Worm (Caenorhabditis elegans) whole organism, L4/young adult: ENCODE data around the gene twk-42.

Experiments used
- W03F9.2 ChIP-seq: fragments of 150-350 bp; optimal IDR thresholded peaks from 2 replicates; lab custom pipeline; 2014; ENCODE audit warnings: missing biosample characterization, missing genetic modification characterization
- dao-5 ChIP-seq: sonication (generic microtip); optimal IDR thresholded peaks from 2 replicates; lab custom pipeline; 2016; ENCODE audit warnings: missing genotype, missing genetic modification characterization, moderate library complexity, missing compliant biosample characterization
- him-1 ChIP-seq: sonication (generic microtip); optimal IDR thresholded peaks from 2 replicates; lab custom pipeline; 2016; ENCODE audit warnings: missing genotype, missing genetic modification reagents, missing genetic modification characterization, missing compliant biosample characterization

The twk-42 gene

ce11 chrV:17739801-17740200, 7.4 kb upstream of the twk-42 start, which contains the start of gene cutl-4:
TSS of gene cutl-4 (minus strand) at chrV:17739901.
- TF ChIP-seq him-1 (tag; lab: Kevin White, UChicago) (no peak), W03F9.2 (tag; lab: Kevin White, UChicago) (no peak), dao-5 (tag; lab: Kevin White, UChicago) (no peak)

ce11 chrV:17728757-17729156, 3.7 kb downstream of the twk-42 start:
- no peak for TF ChIP-seq dao-5 (tag; lab: Kevin White, UChicago)
- TF ChIP-seq him-1 (tag; lab: Kevin White, UChicago): no peak
- no peak for TF ChIP-seq W03F9.2 (tag; lab: Kevin White, UChicago)

- TF ChIP-seq him-1 (tag; lab: Kevin White, UChicago) (no peak), W03F9.2 (tag; lab: Kevin White, UChicago) (no peak), dao-5 (tag; lab: Kevin White, UChicago) (no peak)
Observed at ce11 chrV:17728336-17728735, 4.1 kb downstream of the twk-42 start.

- no peak for TF ChIP-seq W03F9.2 (tag; lab: Kevin White, UChicago)
- TF ChIP-seq him-1 (tag; lab: Kevin White, UChicago): no peak
- no peak for TF ChIP-seq dao-5 (tag; lab: Kevin White, UChicago)
Observed at ce11 chrV:17724704-17725103, 7.7 kb downstream of the twk-42 start, which contains the start of gene fat-5. TSS of gene fat-5 (plus strand) at chrV:17725004.

ce11 chrV:17723142-17723781, 9.2 kb downstream of the twk-42 start:
- TF ChIP-seq W03F9.2 (tag; lab: Kevin White, UChicago) (no peak), dao-5 (tag; lab: Kevin White, UChicago) (no peak), him-1 (tag; lab: Kevin White, UChicago) (no peak)

ce11 chrV:17722553-17722952, 9.9 kb downstream of the twk-42 start:
- TF ChIP-seq W03F9.2 (tag; lab: Kevin White, UChicago): no peak
- no peak for TF ChIP-seq him-1 (tag; lab: Kevin White, UChicago)
- no peak for TF ChIP-seq dao-5 (tag; lab: Kevin White, UChicago)

- TF ChIP-seq dao-5 (tag; lab: Kevin White, UChicago): no peak
- TF ChIP-seq him-1 (tag; lab: Kevin White, UChicago): no peak
Observed at ce11 chrV:17721709-17722108, 10.7 kb downstream of the twk-42 start.

ce11 chrV:17718647-17719046, 13.8 kb downstream of the twk-42 start, which contains the start of gene str-77:
TSS of gene str-77 (plus strand) at chrV:17718947.
- no peak for TF ChIP-seq dao-5 (tag; lab: Kevin White, UChicago)
- no peak for TF ChIP-seq W03F9.2 (tag; lab: Kevin White, UChicago)
- no peak for TF ChIP-seq him-1 (tag; lab: Kevin White, UChicago)

ce11 chrV:17714330-17714729, 18.1 kb downstream of the twk-42 start, which contains the start of gene twk-33:
TSS of gene twk-33 (minus strand) at chrV:17714377.
- no peak for TF ChIP-seq W03F9.2 (tag; lab: Kevin White, UChicago)

- no peak for TF ChIP-seq him-1 (tag; lab: Kevin White, UChicago)
- TF ChIP-seq dao-5 (tag; lab: Kevin White, UChicago): no peak
- no peak for TF ChIP-seq W03F9.2 (tag; lab: Kevin White, UChicago)
Observed at ce11 chrV:17712349-17712748, 20.1 kb downstream of the twk-42 start.

- TF ChIP-seq W03F9.2 (tag; lab: Kevin White, UChicago) (no peak), dao-5 (tag; lab: Kevin White, UChicago) (no peak), him-1 (tag; lab: Kevin White, UChicago) (no peak)
Observed at ce11 chrV:17707022-17707421, 25.4 kb downstream of the twk-42 start, which contains the start of gene srh-31. TSS of gene srh-31 (plus strand) at chrV:17707322.

ce11 chrV:17706217-17706806, 26.1 kb downstream of the twk-42 start:
- TF ChIP-seq him-1 (tag; lab: Kevin White, UChicago): no peak
- TF ChIP-seq W03F9.2 (tag; lab: Kevin White, UChicago): no peak
- no peak for TF ChIP-seq dao-5 (tag; lab: Kevin White, UChicago)

ce11 chrV:17705814-17706213, 26.6 kb downstream of the twk-42 start, which contains the start of gene W06D12.6:
TSS of gene W06D12.6 (plus strand) at chrV:17706114.
- TF ChIP-seq him-1 (tag; lab: Kevin White, UChicago) (no peak), dao-5 (tag; lab: Kevin White, UChicago) (no peak), W03F9.2 (tag; lab: Kevin White, UChicago) (no peak)
